Worm (Caenorhabditis elegans) whole organism, young adult: Measurements from ENCODE around the gene C24A3.2.

ENCODE experiments used
- F37B4.10 ChIP-seq: fragments of 200-800 bp; sonication (Bioruptor generic); IDR thresholded peaks from 2 replicates; pipeline ENCODE4 v1.3.6; 2022; ENCODE audit warnings: missing genetic modification characterization, missing compliant biosample characterization
- Y67H2A.10 ChIP-seq: fragments of 200-800 bp; sonication (Bioruptor generic); conservative IDR thresholded peaks from 2 replicates; pipeline ENCODE4 v1.3.6; 2022; ENCODE audit warnings: missing genetic modification reagents, missing genetic modification characterization, missing compliant biosample characterization
- him-1 ChIP-seq: sonication (generic microtip); optimal IDR thresholded peaks from 2 replicates; lab custom pipeline; 2016; ENCODE audit warnings: missing genotype, missing genetic modification reagents, missing genetic modification characterization, missing compliant biosample characterization
- hlh-26 ChIP-seq: fragments of 200-800 bp; sonication (Bioruptor generic); conservative IDR thresholded peaks from 2 replicates; pipeline ENCODE4 v1.3.6; 2022; ENCODE audit warnings: missing genetic modification reagents, missing genetic modification characterization, missing compliant biosample characterization
- lsl-1 ChIP-seq: fragments of 200-800 bp; sonication (Bioruptor generic); optimal IDR thresholded peaks from 2 replicates; lab custom pipeline; 2018; ENCODE audit warnings: mild to moderate bottlenecking, missing genetic modification characterization, moderate library complexity, missing compliant biosample characterization
- nhr-120 ChIP-seq: fragments of 200-800 bp; sonication (Bioruptor generic); IDR thresholded peaks from 2 replicates; pipeline ENCODE4 v1.3.6; 2022; ENCODE audit warnings: missing genetic modification characterization, missing compliant biosample characterization
- nhr-80 ChIP-seq: sonication (generic microtip); optimal IDR thresholded peaks from 2 replicates; lab custom pipeline; 2016; ENCODE audit warnings: missing genetic modification characterization, missing compliant biosample characterization
- pha-4 ChIP-seq: fragments of 150-350 bp; sonication (generic microtip); optimal IDR thresholded peaks from 2 replicates; lab custom pipeline; 2014; ENCODE audit warnings: missing biosample characterization, missing genetic modification reagents, missing genetic modification characterization
- rec-8 ChIP-seq, 2 experiments: sonication (generic microtip); optimal IDR thresholded peaks; 2 replicates each; lab custom pipeline; 2016; ENCODE audit warnings: mild to moderate bottlenecking in 2 of 2, missing genetic modification characterization in 2 of 2, missing genetic modification reagents in 2 of 2, missing genotype in 2 of 2, missing biosample characterization in 1 of 2, missing compliant biosample characterization in 1 of 2, moderate library complexity in 1 of 2
- snpc-4 ChIP-seq, 5 experiments: fragments of 150-350 bp in 1 of 5; sonication (generic microtip) in 4 of 5; optimal IDR thresholded peaks; 2 replicates each; lab custom pipeline; 2014 to 2018; ENCODE audit warnings: missing genetic modification characterization in 5 of 5, missing biosample characterization in 3 of 5, antibody characterized with exemption in 2 of 5, mild to moderate bottlenecking in 2 of 5, missing compliant biosample characterization in 2 of 5, missing genotype in 2 of 5, moderate library complexity in 2 of 5, missing genetic modification reagents in 1 of 5
- ztf-26 ChIP-seq: sonication (generic microtip); optimal IDR thresholded peaks from 2 replicates; lab custom pipeline; 2017; ENCODE audit warnings: missing genetic modification characterization, missing compliant biosample characterization

ce11 chrX:8955808-8956207, 41.5 kb upstream of the C24A3.2 start:
- TF ChIP-seq rec-8 (tag; optimal IDR thresholded peaks at IDR 0.05; lab: Kevin White, UChicago) = peak in 1 of 2 experiments; percentile 36
- TF ChIP-seq ztf-26 (tag; lab: Kevin White, UChicago) = no peak
- no peak for TF ChIP-seq nhr-80 (tag; lab: Kevin White, UChicago)
- TF ChIP-seq hlh-26 (GFP tag; lab: Robert Waterston, UW) = no peak
- no peak for TF ChIP-seq F37B4.10 (GFP tag; lab: Robert Waterston, UW)
- no peak for TF ChIP-seq Y67H2A.10 (GFP tag; lab: Robert Waterston, UW)
- TF ChIP-seq snpc-4 (GFP tag; optimal IDR thresholded peaks at IDR 0.05; lab: Kevin White, UChicago) = no peak
- no peak for TF ChIP-seq snpc-4 (tag; optimal IDR thresholded peaks at IDR 0.05; lab: Kevin White, UChicago)
- TF ChIP-seq pha-4 (tag; lab: Kevin White, UChicago) = no peak
- no peak for TF ChIP-seq nhr-120 (GFP tag; lab: Robert Waterston, UW)
- no peak for TF ChIP-seq lsl-1 (GFP tag; lab: Kevin White, UChicago)
- no peak for TF ChIP-seq him-1 (tag; lab: Kevin White, UChicago)
